Fruit fly (Drosophila melanogaster) whole organism, embryonic: ENCODE data around the gene tai.

Source experiments
- CG10274 ChIP-seq: fragments of 200-800 bp; sonication (Bioruptor generic); optimal IDR thresholded peaks from 3 replicates; lab custom pipeline; 2017; ENCODE audit warnings: missing biosample characterization, mild to moderate bottlenecking, missing genetic modification characterization
- CG15696 ChIP-seq: fragments of 200-800 bp; sonication (Bioruptor generic); optimal IDR thresholded peaks from 2 replicates; lab custom pipeline; 2019; ENCODE audit warnings: missing biosample characterization, mild to moderate bottlenecking, missing genetic modification characterization, moderate library complexity
- CG16813 ChIP-seq: fragments of 200-800 bp; sonication (Bioruptor generic); IDR thresholded peaks from 3 replicates; pipeline ENCODE4 v1.3.6; 2022; ENCODE audit warnings: missing biosample characterization, missing genetic modification characterization; ENCODE audit not compliant: partially characterized antibody
- CG17612 ChIP-seq: fragments of 200-800 bp; sonication (Bioruptor generic); IDR thresholded peaks from 2 replicates; pipeline ENCODE4 v1.3.6; 2022; ENCODE audit warnings: missing biosample characterization, missing genetic modification characterization
- CG1792 ChIP-seq: fragments of 200-800 bp; sonication (Bioruptor generic); optimal IDR thresholded peaks from 2 replicates; lab custom pipeline; 2016; ENCODE audit warnings: missing biosample characterization, missing genetic modification characterization
- CG18476 ChIP-seq: fragments of 200-800 bp; sonication (Bioruptor generic); optimal IDR thresholded peaks from 2 replicates; lab custom pipeline; 2016; ENCODE audit warnings: missing biosample characterization, mild to moderate bottlenecking, missing genetic modification characterization
- CG18619 ChIP-seq: fragments of 200-800 bp; sonication (Bioruptor generic); optimal IDR thresholded peaks from 3 replicates; lab custom pipeline; 2017; ENCODE audit warnings: missing biosample characterization, mild to moderate bottlenecking, missing genetic modification characterization
- CG2120 ChIP-seq: fragments of 200-800 bp; sonication (Bioruptor generic); optimal IDR thresholded peaks from 3 replicates; lab custom pipeline; 2016; ENCODE audit warnings: missing biosample characterization, missing genetic modification characterization
- CG31365 ChIP-seq: fragments of 200-800 bp; sonication (Bioruptor generic); optimal IDR thresholded peaks from 2 replicates; lab custom pipeline; 2018; ENCODE audit warnings: missing biosample characterization, mild to moderate bottlenecking, missing genetic modification characterization
- CG32772 ChIP-seq: fragments of 200-800 bp; sonication (Bioruptor generic); IDR thresholded peaks from 2 replicates; pipeline ENCODE4 v1.3.6; 2022; ENCODE audit warnings: missing biosample characterization, missing genetic modification characterization
- CG33557 ChIP-seq: fragments of 200-800 bp; sonication (Bioruptor generic); optimal IDR thresholded peaks from 2 replicates; lab custom pipeline; 2019; ENCODE audit warnings: missing biosample characterization, mild to moderate bottlenecking, missing genetic modification characterization, moderate library complexity
- CG34224 ChIP-seq: fragments of 200-800 bp; sonication (Bioruptor generic); IDR thresholded peaks from 3 replicates; pipeline ENCODE4 v1.3.6; 2022; ENCODE audit warnings: missing biosample characterization, missing genetic modification characterization; ENCODE audit not compliant: partially characterized antibody
- CG4617 ChIP-seq: fragments of 200-800 bp; sonication (Bioruptor generic); optimal IDR thresholded peaks from 3 replicates; lab custom pipeline; 2016; ENCODE audit warnings: missing biosample characterization, missing genetic modification characterization, borderline replicate concordance
- CG4730 ChIP-seq: fragments of 200-800 bp; sonication (Bioruptor generic); IDR thresholded peaks from 2 replicates; pipeline ENCODE4 v1.3.6; 2022; ENCODE audit warnings: missing biosample characterization, missing genetic modification characterization
- CG6813 ChIP-seq: fragments of 200-800 bp; sonication (Bioruptor generic); optimal IDR thresholded peaks from 2 replicates; lab custom pipeline; 2017; ENCODE audit warnings: missing biosample characterization, missing genetic modification characterization, mild to moderate bottlenecking, moderate library complexity, missing genetic modification reagents
- CG7786 ChIP-seq: fragments of 200-800 bp; sonication (Bioruptor generic); optimal IDR thresholded peaks from 2 replicates; lab custom pipeline; 2016; ENCODE audit warnings: missing biosample characterization, missing genetic modification characterization
- CG9932 ChIP-seq: fragments of 200-800 bp; sonication (Bioruptor generic); IDR thresholded peaks from 2 replicates; pipeline ENCODE4 v1.3.6; 2022; ENCODE audit warnings: missing biosample characterization, missing genetic modification characterization
- E2f2 ChIP-seq: fragments of 200-800 bp; sonication (Bioruptor generic); IDR thresholded peaks from 2 replicates; pipeline ENCODE4 v1.3.6; 2022; ENCODE audit warnings: missing biosample characterization, missing genetic modification characterization
- Fer1 ChIP-seq: fragments of 200-800 bp; sonication (Bioruptor generic); optimal IDR thresholded peaks from 2 replicates; lab custom pipeline; 2017; ENCODE audit warnings: missing biosample characterization, mild to moderate bottlenecking, missing genetic modification characterization
- Hand ChIP-seq: fragments of 200-800 bp; sonication (Bioruptor generic); optimal IDR thresholded peaks from 2 replicates; lab custom pipeline; 2017; ENCODE audit warnings: mild to moderate bottlenecking, missing biosample characterization, missing genetic modification reagents, missing genetic modification characterization
- HmgD ChIP-seq: fragments of 200-800 bp; sonication (Bioruptor generic); optimal IDR thresholded peaks from 3 replicates; lab custom pipeline; 2016; ENCODE audit warnings: missing biosample characterization, missing genetic modification characterization
- Hmx ChIP-seq: fragments of 200-800 bp; sonication (Bioruptor generic); optimal IDR thresholded peaks from 2 replicates; lab custom pipeline; 2016; ENCODE audit warnings: missing biosample characterization, missing genetic modification characterization
- MESR4 ChIP-seq: fragments of 200-800 bp; sonication (Bioruptor generic); optimal IDR thresholded peaks from 2 replicates; lab custom pipeline; 2018; ENCODE audit warnings: missing biosample characterization, mild to moderate bottlenecking, missing genetic modification characterization, moderate library complexity
- NC2β ChIP-seq: fragments of 200-800 bp; sonication (Bioruptor generic); optimal IDR thresholded peaks from 2 replicates; lab custom pipeline; 2016; ENCODE audit warnings: missing biosample characterization, missing genetic modification characterization
- Nf-YC ChIP-seq: fragments of 200-800 bp; optimal IDR thresholded peaks from 3 replicates; lab custom pipeline; 2019; ENCODE audit warnings: missing biosample characterization, mild to moderate bottlenecking, missing genetic modification characterization, moderate library complexity
- PHDP ChIP-seq: fragments of 200-800 bp; sonication (Bioruptor generic); optimal IDR thresholded peaks from 3 replicates; lab custom pipeline; 2018; ENCODE audit warnings: missing biosample characterization, mild to moderate bottlenecking, missing genetic modification characterization, moderate library complexity
- Ssrp ChIP-seq: fragments of 200-800 bp; sonication (Bioruptor generic); optimal IDR thresholded peaks from 2 replicates; lab custom pipeline; 2018; ENCODE audit warnings: missing biosample characterization, mild to moderate bottlenecking, missing genetic modification characterization, moderate library complexity
- Usf ChIP-seq: fragments of 200-800 bp; sonication (Bioruptor generic); optimal IDR thresholded peaks from 2 replicates; lab custom pipeline; 2017; ENCODE audit warnings: missing genotype, missing biosample characterization, missing genetic modification characterization
- Xbp1 ChIP-seq: fragments of 200-800 bp; sonication (Bioruptor generic); optimal IDR thresholded peaks from 3 replicates; lab custom pipeline; 2016; ENCODE audit warnings: missing biosample characterization, mild to moderate bottlenecking, missing genetic modification characterization
- Xrp1 ChIP-seq: fragments of 200-800 bp; sonication (Bioruptor generic); IDR thresholded peaks from 2 replicates; pipeline ENCODE4 v1.3.6; 2022; ENCODE audit warnings: missing biosample characterization, missing genetic modification characterization
- ato ChIP-seq: fragments of 200-800 bp; sonication (Bioruptor generic); IDR thresholded peaks from 2 replicates; pipeline ENCODE4 v1.3.6; 2022; ENCODE audit warnings: missing biosample characterization, missing genetic modification characterization; ENCODE audit not compliant: partially characterized antibody
- bbx ChIP-seq: fragments of 200-800 bp; sonication (Bioruptor generic); IDR thresholded peaks from 2 replicates; pipeline ENCODE4 v1.3.6; 2022; ENCODE audit warnings: missing biosample characterization, missing genetic modification characterization; ENCODE audit not compliant: partially characterized antibody
- cas ChIP-seq: fragments of 200-800 bp; sonication (Bioruptor generic); IDR thresholded peaks from 2 replicates; pipeline ENCODE4 v1.3.6; 2022; ENCODE audit warnings: missing biosample characterization, missing genetic modification characterization
- chn ChIP-seq: fragments of 200-800 bp; sonication (Bioruptor generic); optimal IDR thresholded peaks from 2 replicates; lab custom pipeline; 2016; ENCODE audit warnings: missing biosample characterization, missing genetic modification characterization
- crol ChIP-seq: fragments of 200-800 bp; sonication (Bioruptor generic); IDR thresholded peaks from 2 replicates; pipeline ENCODE4 v1.3.6; 2022; ENCODE audit warnings: missing biosample characterization, missing genetic modification characterization
- dan ChIP-seq: fragments of 200-800 bp; sonication (Bioruptor generic); IDR thresholded peaks from 2 replicates; pipeline ENCODE4 v1.3.6; 2022; ENCODE audit warnings: missing biosample characterization, missing genetic modification characterization
- dimm ChIP-seq: fragments of 200-800 bp; sonication (Bioruptor generic); IDR thresholded peaks from 2 replicates; pipeline ENCODE4 v1.3.6; 2022; ENCODE audit warnings: missing biosample characterization, missing genetic modification characterization
- dmrt11E ChIP-seq: fragments of 200-800 bp; sonication (Bioruptor generic); optimal IDR thresholded peaks from 3 replicates; lab custom pipeline; 2018; ENCODE audit warnings: missing biosample characterization, mild to moderate bottlenecking, missing genetic modification characterization, moderate library complexity
- ftz-f1 ChIP-seq: fragments of 200-800 bp; sonication (Bioruptor generic); optimal IDR thresholded peaks from 2 replicates; lab custom pipeline; 2016; ENCODE audit warnings: missing biosample characterization, missing genetic modification characterization
- kni ChIP-seq: fragments of 200-800 bp; sonication (Bioruptor generic); optimal IDR thresholded peaks from 3 replicates; lab custom pipeline; 2017; ENCODE audit warnings: mild to moderate bottlenecking, missing biosample characterization, missing genetic modification reagents, missing genetic modification characterization
- knrl ChIP-seq: fragments of 200-800 bp; sonication (Bioruptor generic); IDR thresholded peaks from 3 replicates; pipeline ENCODE4 v1.3.6; 2022; ENCODE audit warnings: missing biosample characterization, missing genetic modification characterization; ENCODE audit not compliant: partially characterized antibody
- mirr ChIP-seq: fragments of 200-800 bp; sonication (Bioruptor generic); optimal IDR thresholded peaks from 3 replicates; lab custom pipeline; 2018; ENCODE audit warnings: missing biosample characterization, mild to moderate bottlenecking, missing genetic modification characterization
- mld ChIP-seq: fragments of 200-800 bp; sonication (Bioruptor generic); IDR thresholded peaks from 3 replicates; pipeline ENCODE4 v1.3.6; 2022; ENCODE audit warnings: missing biosample characterization, missing genetic modification characterization; ENCODE audit not compliant: partially characterized antibody
- pfk ChIP-seq: fragments of 200-800 bp; sonication (Bioruptor generic); optimal IDR thresholded peaks from 2 replicates; lab custom pipeline; 2018; ENCODE audit warnings: missing biosample characterization, mild to moderate bottlenecking, missing genetic modification characterization, moderate library complexity
- psq ChIP-seq: fragments of 200-800 bp; sonication (Bioruptor generic); optimal IDR thresholded peaks from 2 replicates; lab custom pipeline; 2017; ENCODE audit warnings: missing biosample characterization, missing genetic modification characterization
- sob ChIP-seq: fragments of 200-800 bp; sonication (Bioruptor generic); IDR thresholded peaks from 2 replicates; pipeline ENCODE4 v1.3.6; 2022; ENCODE audit warnings: missing biosample characterization, missing genetic modification characterization
- sug ChIP-seq: fragments of 200-800 bp; optimal IDR thresholded peaks from 2 replicates; lab custom pipeline; 2019; ENCODE audit warnings: missing biosample characterization, mild to moderate bottlenecking, missing genetic modification characterization, moderate library complexity
- twi ChIP-seq: fragments of 200-800 bp; optimal IDR thresholded peaks from 2 replicates; lab custom pipeline; 2019; ENCODE audit warnings: missing biosample characterization, mild to moderate bottlenecking, missing genetic modification characterization, moderate library complexity
- zen2 ChIP-seq: fragments of 200-800 bp; sonication (Bioruptor generic); IDR thresholded peaks from 3 replicates; pipeline ENCODE4 v1.3.6; 2022; ENCODE audit warnings: missing biosample characterization, missing genetic modification characterization; ENCODE audit not compliant: partially characterized antibody
- zf30C ChIP-seq: fragments of 200-800 bp; sonication (Bioruptor generic); optimal IDR thresholded peaks from 3 replicates; lab custom pipeline; 2018; ENCODE audit warnings: missing biosample characterization, mild to moderate bottlenecking, missing genetic modification characterization

tai gene

DNA sequence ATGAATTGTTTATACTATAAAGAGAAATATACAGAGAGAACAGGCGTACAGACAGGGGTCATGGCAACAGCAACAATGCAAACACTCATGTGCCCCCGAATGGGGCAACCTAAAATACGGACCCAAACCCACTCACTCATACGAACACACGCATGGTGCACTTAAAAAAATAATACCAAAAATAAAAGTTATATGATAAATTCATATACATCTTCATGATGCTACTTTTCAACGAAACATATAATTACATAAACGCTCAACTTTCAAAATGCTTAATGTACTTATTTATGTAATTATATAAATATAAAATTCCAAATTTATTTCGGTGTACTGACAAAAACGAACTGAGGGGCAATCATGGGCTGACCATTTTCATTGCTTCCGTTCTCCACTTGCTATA is 33.4 kb upstream of the tai start (continued):
- TF ChIP-seq mld (GFP tag; lab: Robert Waterston, UW) (no peak), ato (GFP tag; lab: Robert Waterston, UW) (no peak), CG10274 (GFP tag; lab: Kevin White, UChicago) (no peak), dmrt11E (peak; percentile 91), CG1792 (GFP tag; lab: Kevin White, UChicago) (no peak), CG16813 (GFP tag; lab: Robert Waterston, UW) (no peak), CG6813 (GFP tag; lab: Kevin White, UChicago) (peak; percentile 63), E2f2 (GFP tag; lab: Robert Waterston, UW) (peak; percentile 37; the same call in 1 of the 2 replicates), Xrp1 (GFP tag; lab: Robert Waterston, UW) (peak; percentile 89), ftz-f1 (GFP tag; lab: Kevin White, UChicago) (no peak), dimm (no peak), Hmx (GFP tag; lab: Kevin White, UChicago) (no peak), twi (tag; lab: Kevin White, UChicago) (peak; percentile 66), Fer1 (GFP tag; lab: Kevin White, UChicago) (peak; percentile 68), CG2120 (GFP tag; lab: Kevin White, UChicago) (no peak), chn (no peak), Usf (GFP tag; lab: Kevin White, UChicago) (no peak), Hand (GFP tag; lab: Kevin White, UChicago) (no peak), CG7786 (GFP tag; lab: Kevin White, UChicago) (no peak), Ssrp (tag; lab: Kevin White, UChicago) (peak; percentile 84), Nf-YC (peak; percentile 46), CG34224 (GFP tag; lab: Robert Waterston, UW) (no peak), knrl (GFP tag; lab: Robert Waterston, UW) (no peak), CG33557 (peak; percentile 78), psq (GFP tag; lab: Kevin White, UChicago) (peak; percentile 44), crol (GFP tag; lab: Robert Waterston, UW) (peak; percentile 31; the same call in 1 of the 2 replicates), HmgD (GFP tag; lab: Kevin White, UChicago) (no peak), CG15696 (tag; lab: Kevin White, UChicago) (peak; percentile 71), zf30C (GFP tag; lab: Kevin White, UChicago) (peak; percentile 51), CG4617 (GFP tag; lab: Kevin White, UChicago) (peak; percentile 7), dan (GFP tag; lab: Robert Waterston, UW) (no peak), NC2β (no peak), CG9932 (GFP tag; lab: Robert Waterston, UW) (no peak), PHDP (tag; lab: Kevin White, UChicago) (peak; percentile 82), bbx (GFP tag; lab: Robert Waterston, UW) (no peak), sug (tag; lab: Kevin White, UChicago) (peak; percentile 11), cas (GFP tag; lab: Robert Waterston, UW) (no peak), CG32772 (GFP tag; lab: Robert Waterston, UW) (peak; percentile 72), MESR4 (GFP tag; lab: Kevin White, UChicago) (no peak), zen2 (GFP tag; lab: Robert Waterston, UW) (no peak), mirr (GFP tag; lab: Kevin White, UChicago) (no peak), CG18619 (GFP tag; lab: Kevin White, UChicago) (peak; percentile 58), kni (GFP tag; lab: Kevin White, UChicago) (peak; percentile 16), CG18476 (peak; percentile 40), pfk (GFP tag; lab: Kevin White, UChicago) (no peak), CG31365 (tag; lab: Kevin White, UChicago) (no peak), Xbp1 (GFP tag; lab: Kevin White, UChicago) (peak; percentile 71), CG17612 (GFP tag; lab: Robert Waterston, UW) (no peak), sob (0 out of 2 replicates have a peak, but pooled peaks have one; percentile 15), CG4730 (GFP tag; lab: Robert Waterston, UW) (peak; percentile 57)
